Worm (Caenorhabditis elegans) whole organism, L4 larva: Measurements from ENCODE around the gene mam-2.

Experiments used
- F49E8.2 ChIP-seq: sonication (generic microtip); optimal IDR thresholded peaks from 2 replicates; lab custom pipeline; 2016; ENCODE audit warnings: missing compliant biosample characterization, mild to moderate bottlenecking, missing genetic modification characterization, borderline replicate concordance
- R02D3.7 ChIP-seq: fragments of 150-350 bp; sonication (generic microtip); optimal IDR thresholded peaks from 3 replicates; lab custom pipeline; 2014; ENCODE audit warnings: missing biosample characterization, missing genetic modification characterization
- T26A8.4 ChIP-seq: fragments of 200-800 bp; sonication (Bioruptor generic); IDR thresholded peaks from 2 replicates; pipeline ENCODE4 v1.3.6; 2022; ENCODE audit warnings: missing genetic modification characterization, missing compliant biosample characterization
- aha-1 ChIP-seq: fragments of 150-350 bp; peaks from one replicate; lab custom pipeline; 2014; ENCODE audit warnings: missing biosample characterization, missing genetic modification characterization
- ama-1 ChIP-seq: fragments of 150-350 bp; optimal IDR thresholded peaks from 2 replicates; lab custom pipeline; 2014; ENCODE audit warnings: inconsistent platforms, mixed read lengths
- ceh-20 ChIP-seq: fragments of 200-800 bp; sonication (Bioruptor generic); IDR thresholded peaks from 2 replicates; pipeline ENCODE4 v1.3.6; 2022; ENCODE audit warnings: missing genetic modification reagents, missing genetic modification characterization, missing compliant biosample characterization
- ceh-28 ChIP-seq: fragments of 150-350 bp; optimal IDR thresholded peaks from 2 replicates; lab custom pipeline; 2014; ENCODE audit warnings: missing biosample characterization, missing genetic modification reagents, missing genetic modification characterization
- ceh-32 ChIP-seq: sonication (generic microtip); optimal IDR thresholded peaks from 2 replicates; lab custom pipeline; 2016; ENCODE audit warnings: mild to moderate bottlenecking, missing genetic modification characterization, missing compliant biosample characterization; ENCODE audit not compliant: poor library complexity
- ces-1 ChIP-seq: fragments of 150-350 bp; sonication (generic microtip); optimal IDR thresholded peaks from 4 replicates; lab custom pipeline; 2014; ENCODE audit warnings: missing biosample characterization, missing genetic modification reagents, missing genetic modification characterization
- cey-2 ChIP-seq: sonication (generic microtip); optimal IDR thresholded peaks from 3 replicates; lab custom pipeline; 2017; ENCODE audit warnings: missing genetic modification characterization, mild to moderate bottlenecking, missing compliant biosample characterization, antibody characterized with exemption, borderline replicate concordance; ENCODE audit not compliant: insufficient read depth
- daf-12 ChIP-seq: fragments of 150-350 bp; optimal IDR thresholded peaks from 2 replicates; lab custom pipeline; 2014; ENCODE audit warnings: missing biosample characterization, missing genetic modification reagents, missing genetic modification characterization
- dmd-9 ChIP-seq: fragments of 200-800 bp; sonication (Bioruptor generic); IDR thresholded peaks from 2 replicates; pipeline ENCODE4 v1.3.6; 2022; ENCODE audit warnings: missing genetic modification reagents, missing genetic modification characterization, missing compliant biosample characterization
- dpl-1 ChIP-seq: fragments of 150-350 bp; optimal IDR thresholded peaks from 2 replicates; lab custom pipeline; 2014; ENCODE audit warnings: missing biosample characterization, missing genetic modification reagents, missing genetic modification characterization
- dve-1 ChIP-seq: sonication (generic microtip); optimal IDR thresholded peaks from 2 replicates; lab custom pipeline; 2017; ENCODE audit warnings: antibody characterized with exemption, mild to moderate bottlenecking, missing genetic modification characterization, missing compliant biosample characterization; ENCODE audit not compliant: insufficient read depth
- fos-1 ChIP-seq: fragments of 150-350 bp; optimal IDR thresholded peaks from 2 replicates; lab custom pipeline; 2014; ENCODE audit warnings: missing biosample characterization, missing genetic modification characterization
- hif-1 ChIP-seq, 2 experiments: sonication (generic microtip); optimal IDR thresholded peaks; 2 replicates each; lab custom pipeline; 2016 to 2017; ENCODE audit warnings: missing compliant biosample characterization in 2 of 2, missing genetic modification characterization in 2 of 2, missing genetic modification reagents in 2 of 2, missing genotype in 2 of 2, mild to moderate bottlenecking in 1 of 2
- lin-13 ChIP-seq: fragments of 150-350 bp; optimal IDR thresholded peaks from 2 replicates; lab custom pipeline; 2014; ENCODE audit warnings: missing biosample characterization, missing genetic modification reagents, missing genetic modification characterization
- lin-38 ChIP-seq: fragments of 200-800 bp; sonication (Bioruptor generic); IDR thresholded peaks from 2 replicates; pipeline ENCODE4 v1.3.6; 2022; ENCODE audit warnings: missing genetic modification reagents, missing genetic modification characterization, missing compliant biosample characterization
- lin-39 ChIP-seq: fragments of 150-350 bp; optimal IDR thresholded peaks from 2 replicates; lab custom pipeline; 2014; ENCODE audit warnings: missing biosample characterization, missing genetic modification reagents, missing genetic modification characterization
- madf-9 ChIP-seq: fragments of 200-800 bp; sonication (Bioruptor generic); conservative IDR thresholded peaks from 2 replicates; pipeline ENCODE4 v1.3.6; 2022; ENCODE audit warnings: missing genetic modification reagents, missing genetic modification characterization, missing compliant biosample characterization
- mdt-29 ChIP-seq: fragments of 200-800 bp; sonication (Bioruptor generic); IDR thresholded peaks from 2 replicates; pipeline ENCODE4 v1.3.6; 2022; ENCODE audit warnings: missing genetic modification reagents, missing genetic modification characterization, missing compliant biosample characterization
- nhr-237 ChIP-seq: sonication (generic microtip); optimal IDR thresholded peaks from 2 replicates; lab custom pipeline; 2017; ENCODE audit warnings: missing biosample characterization, missing genetic modification characterization
- nhr-48 ChIP-seq: sonication (generic microtip); optimal IDR thresholded peaks from 2 replicates; lab custom pipeline; 2016; ENCODE audit warnings: mild to moderate bottlenecking, missing genetic modification characterization, missing compliant biosample characterization
- nhr-6 ChIP-seq: fragments of 150-350 bp; optimal IDR thresholded peaks from 2 replicates; lab custom pipeline; 2014; ENCODE audit warnings: missing biosample characterization, missing genetic modification characterization
- pha-4 ChIP-seq, 2 experiments: fragments of 150-350 bp in 1 of 2; fragments of 200-800 bp in 1 of 2; sonication (Bioruptor generic) in 1 of 2; IDR thresholded peaks in 1 of 2; optimal IDR thresholded peaks in 1 of 2; 2 replicates each; pipeline versions ENCODE4 v1.3.6 to Lab custom; 2014 to 2022; ENCODE audit warnings: missing genetic modification characterization in 2 of 2, missing genetic modification reagents in 2 of 2, missing biosample characterization in 1 of 2, missing compliant biosample characterization in 1 of 2
- set-16 ChIP-seq: fragments of 200-800 bp; sonication (Bioruptor generic); IDR thresholded peaks from 2 replicates; pipeline ENCODE4 v1.3.6; 2022; ENCODE audit warnings: missing genetic modification reagents, missing genetic modification characterization, missing compliant biosample characterization
- spr-3 ChIP-seq: fragments of 200-800 bp; sonication (Bioruptor generic); optimal IDR thresholded peaks from 2 replicates; lab custom pipeline; 2018; ENCODE audit warnings: mild to moderate bottlenecking, missing genetic modification characterization, missing compliant biosample characterization
- unc-62 ChIP-seq, 3 experiments: fragments of 150-350 bp in 1 of 3; sonication (generic microtip); optimal IDR thresholded peaks in 2 of 3; peaks in 1 of 3; 1 replicate in 1 of 3; 2 replicates in 2 of 3; lab custom pipeline; 2014 to 2017; ENCODE audit warnings: missing biosample characterization in 3 of 3, missing genetic modification characterization in 3 of 3, missing genetic modification reagents in 3 of 3, missing genotype in 1 of 3
- vab-7 ChIP-seq: fragments of 200-800 bp; sonication (Bioruptor generic); IDR thresholded peaks from 2 replicates; pipeline ENCODE4 v1.3.6; 2022; ENCODE audit warnings: missing genetic modification reagents, missing genetic modification characterization, missing compliant biosample characterization
- zfp-3 ChIP-seq: fragments of 200-800 bp; sonication (Bioruptor generic); conservative IDR thresholded peaks from 2 replicates; pipeline ENCODE4 v1.3.6; 2022; ENCODE audit warnings: missing genetic modification reagents, missing genetic modification characterization, missing compliant biosample characterization

Gene mam-2

DNA sequence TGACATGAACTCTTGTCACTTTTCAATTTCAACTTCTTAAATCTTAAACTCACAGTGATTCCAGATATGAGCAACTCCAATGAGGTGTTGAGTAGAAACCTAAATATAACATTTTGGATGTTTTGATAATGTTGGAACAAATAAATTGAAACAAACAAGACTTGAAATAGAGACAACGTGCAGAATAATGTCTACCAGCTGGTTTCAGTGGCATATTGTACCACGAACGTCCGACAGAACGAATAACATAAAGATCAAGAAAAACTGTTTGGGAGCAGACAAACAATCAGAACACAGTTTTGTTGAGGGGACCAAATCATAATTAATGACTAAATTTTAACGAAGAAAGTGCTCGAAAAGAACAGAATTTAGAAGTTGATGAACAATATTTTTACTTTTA lies 29.7 kb upstream of the mam-2 start, which contains the start of gene gon-1:
gon-1 (minus strand) TSS at position 101 of the 400 bp plus-strand sequence.
- no peak for TF ChIP-seq spr-3 (GFP tag; lab: Kevin White, UChicago)
- no peak for TF ChIP-seq fos-1 (tag; lab: Kevin White, UChicago)

DNA sequence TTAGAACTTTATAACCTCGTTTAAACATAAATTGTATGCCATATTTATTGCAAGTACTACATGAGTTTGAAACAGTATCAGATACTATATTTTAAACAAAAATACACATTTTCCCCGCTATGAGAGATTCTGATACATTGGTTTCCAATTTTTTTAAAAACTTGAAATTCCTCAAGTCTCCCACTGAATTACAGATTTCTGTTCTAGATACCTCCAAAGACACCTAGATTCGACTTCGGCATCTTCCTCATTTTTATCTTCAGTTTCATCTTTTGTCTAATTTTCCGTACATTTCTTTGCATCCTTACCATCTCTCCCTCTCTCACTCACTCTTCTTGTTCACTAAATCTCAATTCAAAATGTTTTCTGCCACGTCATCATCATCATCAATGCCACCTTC lies 19.1 kb upstream of the mam-2 start, which contains the start of gene T13H10.2:
T13H10.2 (plus strand) TSS at position 301 of the 400 bp plus-strand sequence.
- TF ChIP-seq ceh-28 (tag; lab: Kevin White, UChicago) (no peak), dmd-9 (no peak), zfp-3 (no peak), ceh-32 (tag; lab: Kevin White, UChicago) (no peak), hif-1 (tag; optimal IDR thresholded peaks at IDR 0.05; lab: Kevin White, UChicago) (no peak), R02D3.7 (no peak), nhr-6 (tag; lab: Kevin White, UChicago) (no peak), lin-39 (tag; lab: Kevin White, UChicago) (no peak), T26A8.4 (GFP tag; lab: Robert Waterston, UW) (no peak), nhr-48 (tag; lab: Kevin White, UChicago) (no peak), daf-12 (no peak), dpl-1 (GFP tag; lab: Kevin White, UChicago) (no peak), ces-1 (no peak)

DNA sequence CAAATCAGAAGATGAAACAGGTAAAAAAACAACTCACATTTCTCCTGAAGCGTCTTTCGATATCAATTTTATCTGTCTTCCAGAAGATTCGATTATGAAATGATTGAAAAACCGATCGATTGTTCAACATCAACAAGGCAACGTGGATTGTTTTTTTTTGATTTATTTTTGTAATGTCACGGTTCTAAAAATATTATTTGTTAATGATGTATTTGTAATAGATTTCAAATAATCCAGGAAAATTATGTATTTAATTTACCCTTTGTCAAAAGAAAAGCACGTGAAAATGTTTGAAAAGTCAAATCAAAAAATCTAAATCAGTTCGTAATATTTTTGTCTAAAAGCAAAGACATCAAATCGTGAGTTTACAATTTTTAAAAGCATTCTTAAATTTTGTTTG lies 13.9 kb upstream of the mam-2 start, which contains the start of the genes kin-5 and C47E12.11:
kin-5 (minus strand) TSS at position 101 of the 400 bp plus-strand sequence.
C47E12.11 (plus strand) TSS at position 320 of the 400 bp plus-strand sequence.
- TF ChIP-seq vab-7 (no peak), ceh-20 (GFP tag; lab: Robert Waterston, UW) (no peak)

DNA sequence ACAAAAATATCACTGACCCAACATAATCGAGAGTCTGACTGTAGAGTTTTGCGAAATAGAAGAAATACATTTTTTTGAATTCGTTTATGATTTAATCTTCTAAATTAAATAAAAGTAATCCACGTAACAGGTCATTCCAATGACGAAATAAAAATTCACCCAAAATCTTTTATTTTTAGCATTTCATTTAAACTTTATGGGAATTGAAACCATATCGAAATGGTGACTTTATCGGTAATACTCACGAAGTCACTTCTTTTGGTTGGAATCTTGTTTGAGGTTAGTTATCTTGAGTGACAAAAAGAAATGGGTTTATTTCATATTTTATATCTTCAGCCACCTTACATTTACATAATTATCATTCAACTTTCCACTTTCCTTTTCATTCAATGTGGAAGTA lies 10.4 kb upstream of the mam-2 start, which contains the start of the genes C47E12.12 and C47E12.10:
C47E12.12 (minus strand) TSS at position 101 of the 400 bp plus-strand sequence.
C47E12.10 (plus strand) TSS at position 172 of the 400 bp plus-strand sequence.
- TF ChIP-seq pha-4 (GFP tag; IDR thresholded peaks at IDR 0.05; lab: Robert Waterston, UW), result no peak
- TF ChIP-seq pha-4 (tag; optimal IDR thresholded peaks at IDR 0.05; lab: Kevin White, UChicago), result no peak
- no peak for TF ChIP-seq dve-1 (tag; lab: Kevin White, UChicago)

DNA sequence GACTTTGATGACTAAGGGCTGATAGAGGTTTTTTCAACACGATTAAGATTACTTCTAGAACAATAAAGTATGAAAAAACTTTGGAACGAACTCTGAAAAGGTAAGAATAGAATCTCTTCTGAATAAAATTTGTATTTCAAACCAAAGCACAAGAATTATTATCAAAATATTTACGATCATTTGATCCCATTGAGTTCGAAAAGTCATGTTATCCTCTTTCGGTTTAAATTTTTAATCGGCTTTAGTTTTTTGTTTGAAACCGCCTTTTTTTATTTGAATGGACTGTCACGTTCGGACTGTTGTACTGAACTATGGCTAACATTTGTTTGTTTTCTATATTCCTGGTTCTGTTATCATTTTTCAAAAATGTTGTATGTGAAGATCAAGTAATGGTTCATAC lies 8.6 kb upstream of the mam-2 start, which contains the start of gene C47E12.9:
C47E12.9 (plus strand) TSS at position 301 of the 400 bp plus-strand sequence.
- TF ChIP-seq ama-1 (lab: Kevin White, UChicago), result no peak
- no peak for TF ChIP-seq set-16
- TF ChIP-seq F49E8.2 (tag; lab: Kevin White, UChicago), result no peak
- no peak for TF ChIP-seq lin-13 (GFP tag; lab: Kevin White, UChicago)
- TF ChIP-seq lin-38 (GFP tag; lab: Robert Waterston, UW), result no peak
- TF ChIP-seq aha-1 (tag; lab: Kevin White, UChicago), result no peak

DNA sequence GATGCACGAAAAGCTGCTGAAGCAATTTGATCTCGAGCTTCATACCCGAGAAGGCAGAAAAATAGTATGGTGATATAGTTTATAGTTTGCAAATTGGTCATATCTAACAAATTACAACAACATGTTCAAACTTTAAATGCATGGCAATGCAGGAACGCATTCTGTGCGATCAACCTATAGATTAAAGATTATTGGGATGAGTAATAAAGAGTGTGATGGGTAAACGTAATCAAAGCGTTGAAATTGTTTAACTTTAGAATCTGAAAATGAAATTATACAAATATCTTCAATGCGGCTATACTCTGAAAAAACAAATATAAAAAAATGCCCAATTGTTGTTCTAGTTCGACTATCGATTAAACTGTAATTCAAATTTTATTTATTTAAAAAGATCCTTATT lies 6.7 kb upstream of the mam-2 start, which contains the start of gene C47E12.14:
C47E12.14 (minus strand) TSS at position 101 of the 400 bp plus-strand sequence.
- TF ChIP-seq mdt-29 (GFP tag; lab: Robert Waterston, UW), result no peak
- no peak for TF ChIP-seq unc-62 (GFP tag; optimal IDR thresholded peaks at IDR 0.05 in 1 of 2; lab: Kevin White, UChicago)
- no peak for TF ChIP-seq unc-62 (tag; optimal IDR thresholded peaks at IDR 0.05; lab: Kevin White, UChicago)
- TF ChIP-seq cey-2 (tag; lab: Kevin White, UChicago), result no peak
- no peak for TF ChIP-seq lin-13 (GFP tag; lab: Kevin White, UChicago)
- TF ChIP-seq daf-12, result no peak
- no peak for TF ChIP-seq madf-9 (GFP tag; lab: Robert Waterston, UW)
- TF ChIP-seq nhr-237 (tag; lab: Kevin White, UChicago), result no peak
